Fruit fly (Drosophila melanogaster) whole organism, embryonic: ENCODE measurements around the gene Rab39.

Experiments
- Bgb ChIP-seq: fragments of 200-800 bp; sonication (Bioruptor generic); IDR thresholded peaks from 2 replicates; pipeline ENCODE4 v1.3.6; 2022; ENCODE audit warnings: missing biosample characterization, missing genetic modification characterization; ENCODE audit not compliant: partially characterized antibody
- CG11398 ChIP-seq: fragments of 200-800 bp; sonication (Bioruptor generic); optimal IDR thresholded peaks from 2 replicates; lab custom pipeline; 2016; ENCODE audit warnings: missing biosample characterization, missing genetic modification characterization
- CG11504 ChIP-seq: fragments of 200-800 bp; sonication (Bioruptor generic); optimal IDR thresholded peaks from 3 replicates; lab custom pipeline; 2019; ENCODE audit warnings: missing biosample characterization, mild to moderate bottlenecking, missing genetic modification characterization, moderate library complexity
- CG11695 ChIP-seq: fragments of 200-800 bp; sonication (Bioruptor generic); IDR thresholded peaks from 3 replicates; pipeline ENCODE4 v1.3.6; 2022; ENCODE audit warnings: missing biosample characterization, missing genetic modification characterization
- CG12769 ChIP-seq: fragments of 200-800 bp; sonication (Bioruptor generic); optimal IDR thresholded peaks from 2 replicates; lab custom pipeline; 2019; ENCODE audit warnings: missing biosample characterization, mild to moderate bottlenecking, missing genetic modification characterization, moderate library complexity
- CG13296 ChIP-seq: fragments of 200-800 bp; sonication (Bioruptor generic); optimal IDR thresholded peaks from 3 replicates; lab custom pipeline; 2018; ENCODE audit warnings: missing biosample characterization, mild to moderate bottlenecking, missing genetic modification characterization
- CG16815 ChIP-seq: fragments of 200-800 bp; sonication (Bioruptor generic); optimal IDR thresholded peaks from 3 replicates; lab custom pipeline; 2017; ENCODE audit warnings: missing biosample characterization, mild to moderate bottlenecking, missing genetic modification characterization
- CG18011 ChIP-seq: fragments of 200-800 bp; sonication (Bioruptor generic); optimal IDR thresholded peaks from 2 replicates; lab custom pipeline; 2017; ENCODE audit warnings: missing biosample characterization, missing genetic modification characterization, mild to moderate bottlenecking, moderate library complexity, missing genotype
- CG31224 ChIP-seq: fragments of 200-800 bp; sonication (Bioruptor generic); IDR thresholded peaks from 2 replicates; pipeline ENCODE4 v1.3.6; 2022; ENCODE audit warnings: missing biosample characterization, missing genetic modification characterization
- CG3407 ChIP-seq: fragments of 200-800 bp; sonication (Bioruptor generic); optimal IDR thresholded peaks from 2 replicates; lab custom pipeline; 2018; ENCODE audit warnings: missing biosample characterization, mild to moderate bottlenecking, missing genetic modification characterization
- CG3838 ChIP-seq: fragments of 200-800 bp; sonication (Bioruptor generic); optimal IDR thresholded peaks from 3 replicates; lab custom pipeline; 2016; ENCODE audit warnings: missing biosample characterization, missing genetic modification characterization
- CG3847 ChIP-seq: fragments of 200-800 bp; sonication (Bioruptor generic); IDR thresholded peaks from 2 replicates; pipeline ENCODE4 v1.3.6; 2022; ENCODE audit warnings: missing biosample characterization, missing genetic modification characterization
- CG4404 ChIP-seq: fragments of 200-800 bp; sonication (Bioruptor generic); IDR thresholded peaks from 2 replicates; pipeline ENCODE4 v1.3.6; 2022; ENCODE audit warnings: missing biosample characterization, missing genetic modification characterization
- CG5953 ChIP-seq: fragments of 200-800 bp; sonication (Bioruptor generic); IDR thresholded peaks from 2 replicates; pipeline ENCODE4 v1.3.6; 2022; ENCODE audit warnings: missing biosample characterization, missing genetic modification characterization
- CG7786 ChIP-seq: fragments of 200-800 bp; sonication (Bioruptor generic); optimal IDR thresholded peaks from 2 replicates; lab custom pipeline; 2016; ENCODE audit warnings: missing biosample characterization, missing genetic modification characterization
- CG7839 ChIP-seq: fragments of 200-800 bp; sonication (Bioruptor generic); optimal IDR thresholded peaks from 3 replicates; lab custom pipeline; 2018; ENCODE audit warnings: missing biosample characterization, mild to moderate bottlenecking, missing genetic modification characterization, moderate library complexity
- CG9437 ChIP-seq: fragments of 200-800 bp; sonication (Bioruptor generic); optimal IDR thresholded peaks from 2 replicates; lab custom pipeline; 2018; ENCODE audit warnings: missing biosample characterization, mild to moderate bottlenecking, missing genetic modification characterization
- CG9797 ChIP-seq: fragments of 200-800 bp; sonication (Bioruptor generic); optimal IDR thresholded peaks from 3 replicates; lab custom pipeline; 2018; ENCODE audit warnings: missing biosample characterization, mild to moderate bottlenecking, missing genetic modification characterization
- Chrac-16 ChIP-seq: fragments of 200-800 bp; sonication (Bioruptor generic); optimal IDR thresholded peaks from 3 replicates; lab custom pipeline; 2016; ENCODE audit warnings: missing biosample characterization, missing genetic modification characterization
- E2f2 ChIP-seq: fragments of 200-800 bp; sonication (Bioruptor generic); IDR thresholded peaks from 2 replicates; pipeline ENCODE4 v1.3.6; 2022; ENCODE audit warnings: missing biosample characterization, missing genetic modification characterization
- Fer1 ChIP-seq: fragments of 200-800 bp; sonication (Bioruptor generic); optimal IDR thresholded peaks from 2 replicates; lab custom pipeline; 2017; ENCODE audit warnings: missing biosample characterization, mild to moderate bottlenecking, missing genetic modification characterization
- H2.0 ChIP-seq: fragments of 200-800 bp; sonication (Bioruptor generic); IDR thresholded peaks from 2 replicates; pipeline ENCODE4 v1.3.6; 2022; ENCODE audit warnings: missing biosample characterization, missing genetic modification characterization
- Hey ChIP-seq: fragments of 200-800 bp; sonication (Bioruptor generic); optimal IDR thresholded peaks from 3 replicates; lab custom pipeline; 2018; ENCODE audit warnings: missing biosample characterization, mild to moderate bottlenecking, missing genetic modification characterization
- Lhr ChIP-seq: fragments of 200-800 bp; sonication (Bioruptor generic); optimal IDR thresholded peaks from 3 replicates; lab custom pipeline; 2017; ENCODE audit warnings: mild to moderate bottlenecking, missing biosample characterization, missing genetic modification reagents, missing genetic modification characterization
- Max ChIP-seq: fragments of 200-800 bp; sonication (Bioruptor generic); optimal IDR thresholded peaks from 2 replicates; lab custom pipeline; 2016; ENCODE audit warnings: missing biosample characterization, mild to moderate bottlenecking, missing genetic modification characterization
- Meics ChIP-seq: fragments of 200-800 bp; sonication (Bioruptor generic); optimal IDR thresholded peaks from 2 replicates; lab custom pipeline; 2017; ENCODE audit warnings: missing biosample characterization, mild to moderate bottlenecking, missing genetic modification characterization
- TFAM ChIP-seq: fragments of 200-800 bp; sonication (Bioruptor generic); optimal IDR thresholded peaks from 2 replicates; lab custom pipeline; 2017; ENCODE audit warnings: missing biosample characterization, missing genetic modification characterization, inconsistent platforms
- cas ChIP-seq: fragments of 200-800 bp; sonication (Bioruptor generic); IDR thresholded peaks from 2 replicates; pipeline ENCODE4 v1.3.6; 2022; ENCODE audit warnings: missing biosample characterization, missing genetic modification characterization
- da ChIP-seq: fragments of 200-800 bp; sonication (Bioruptor generic); optimal IDR thresholded peaks from 2 replicates; lab custom pipeline; 2016; ENCODE audit warnings: missing biosample characterization, missing genetic modification characterization
- disco-r ChIP-seq: fragments of 200-800 bp; sonication (Bioruptor generic); optimal IDR thresholded peaks from 2 replicates; lab custom pipeline; 2016; ENCODE audit warnings: missing biosample characterization, missing genetic modification characterization
- ems ChIP-seq: fragments of 200-800 bp; sonication (Bioruptor generic); optimal IDR thresholded peaks from 3 replicates; lab custom pipeline; 2016; ENCODE audit warnings: missing biosample characterization, missing genetic modification characterization
- esg ChIP-seq: fragments of 200-800 bp; sonication (Bioruptor generic); conservative IDR thresholded peaks from 2 replicates; pipeline ENCODE4 v1.3.6; 2022; ENCODE audit warnings: missing biosample characterization, missing genetic modification characterization
- exex ChIP-seq: fragments of 200-800 bp; sonication (Bioruptor generic); optimal IDR thresholded peaks from 4 replicates; lab custom pipeline; 2018; ENCODE audit warnings: missing biosample characterization, mild to moderate bottlenecking, missing genetic modification characterization, moderate library complexity
- gt ChIP-seq: fragments of 200-800 bp; sonication (Bioruptor generic); IDR thresholded peaks from 2 replicates; pipeline ENCODE4 v1.3.6; 2022; ENCODE audit warnings: missing biosample characterization, missing genetic modification characterization
- hbn ChIP-seq: fragments of 200-800 bp; sonication (Bioruptor generic); IDR thresholded peaks from 2 replicates; pipeline ENCODE4 v1.3.6; 2022; ENCODE audit warnings: missing biosample characterization, missing genetic modification characterization; ENCODE audit not compliant: partially characterized antibody
- hkb ChIP-seq, 2 experiments: fragments of 200-800 bp in 1 of 2; fragments of >200 bp in 1 of 2; sonication (Bioruptor generic) in 1 of 2; IDR thresholded peaks in 1 of 2; optimal IDR thresholded peaks in 1 of 2; 2 replicates each; pipeline versions ENCODE4 v1.3.6 to Lab custom; 2017 to 2022; ENCODE audit warnings: missing biosample characterization in 1 of 2, missing genetic modification characterization in 1 of 2
- kah ChIP-seq: fragments of 200-800 bp; sonication (Bioruptor generic); optimal IDR thresholded peaks from 2 replicates; lab custom pipeline; 2018; ENCODE audit warnings: missing biosample characterization, mild to moderate bottlenecking, missing genetic modification characterization
- kay ChIP-seq: fragments of 200-800 bp; sonication (Bioruptor generic); optimal IDR thresholded peaks from 2 replicates; lab custom pipeline; 2016; ENCODE audit warnings: missing biosample characterization, missing genetic modification characterization
- mirr ChIP-seq: fragments of 200-800 bp; sonication (Bioruptor generic); optimal IDR thresholded peaks from 3 replicates; lab custom pipeline; 2018; ENCODE audit warnings: missing biosample characterization, mild to moderate bottlenecking, missing genetic modification characterization
- otp ChIP-seq: fragments of 200-800 bp; sonication (Bioruptor generic); IDR thresholded peaks from 3 replicates; pipeline ENCODE4, ENCODE4 v1.3.6; 2022; ENCODE audit warnings: missing biosample characterization, missing genetic modification characterization
- pb ChIP-seq: fragments of 200-800 bp; sonication (Bioruptor generic); optimal IDR thresholded peaks from 3 replicates; lab custom pipeline; 2016; ENCODE audit warnings: missing biosample characterization, missing genetic modification characterization
- pho ChIP-seq: fragments of 200-800 bp; sonication (Bioruptor generic); optimal IDR thresholded peaks from 2 replicates; lab custom pipeline; 2016; ENCODE audit warnings: missing biosample characterization, missing genetic modification characterization
- repo ChIP-seq: fragments of 200-800 bp; sonication (Bioruptor generic); optimal IDR thresholded peaks from 2 replicates; lab custom pipeline; 2016; ENCODE audit warnings: missing biosample characterization, missing genetic modification characterization
- rib ChIP-seq: fragments of 200-800 bp; sonication (Bioruptor generic); IDR thresholded peaks from 2 replicates; pipeline ENCODE4 v1.3.6; 2022; ENCODE audit warnings: missing biosample characterization, missing genetic modification characterization
- row ChIP-seq: fragments of 200-800 bp; sonication (Bioruptor generic); IDR thresholded peaks from 3 replicates; pipeline ENCODE4 v1.3.6; 2022; ENCODE audit warnings: missing biosample characterization, missing genetic modification characterization
- sim ChIP-seq: fragments of 200-800 bp; sonication (Bioruptor generic); IDR thresholded peaks from 2 replicates; pipeline ENCODE4 v1.3.6; 2022; ENCODE audit warnings: missing biosample characterization, missing genetic modification characterization
- tin ChIP-seq: fragments of 200-800 bp; sonication (Bioruptor generic); optimal IDR thresholded peaks from 3 replicates; lab custom pipeline; 2016; ENCODE audit warnings: missing biosample characterization, missing genetic modification characterization
- tio ChIP-seq: fragments of 200-800 bp; sonication (Bioruptor generic); optimal IDR thresholded peaks from 2 replicates; lab custom pipeline; 2017; ENCODE audit warnings: missing biosample characterization, missing genetic modification characterization, inconsistent platforms
- unc-4 ChIP-seq: fragments of 200-800 bp; sonication (Bioruptor generic); IDR thresholded peaks from 2 replicates; pipeline ENCODE4 v1.3.6; 2022; ENCODE audit warnings: missing biosample characterization, missing genetic modification characterization; ENCODE audit not compliant: partially characterized antibody
- unpg ChIP-seq: fragments of 200-800 bp; sonication (Bioruptor generic); optimal IDR thresholded peaks from 3 replicates; lab custom pipeline; 2018; ENCODE audit warnings: missing biosample characterization, mild to moderate bottlenecking, missing genetic modification characterization, moderate library complexity

The Rab39 gene

dm6 chrX:7691221-7691914 is 43.4 kb upstream of the Rab39 start (continued):
- TF ChIP-seq CG11504 (tag; lab: Kevin White, UChicago) (no peak), Bgb (no peak), kay (no peak), da (GFP tag; lab: Kevin White, UChicago) (no peak), unc-4 (no peak), CG11398 (GFP tag; lab: Kevin White, UChicago) (no peak), CG3838 (GFP tag; lab: Kevin White, UChicago) (no peak), row (GFP tag; lab: Robert Waterston, UW) (peak; percentile 40; the same call in 2 of the 3 replicates), CG5953 (GFP tag; lab: Robert Waterston, UW) (no peak), repo (GFP tag; lab: Kevin White, UChicago) (no peak), gt (GFP tag; lab: Robert Waterston, UW) (no peak), tin (GFP tag; lab: Kevin White, UChicago) (no peak), CG18011 (GFP tag; lab: Kevin White, UChicago) (no peak), sim (no peak), pho (no peak), CG11695 (GFP tag; lab: Robert Waterston, UW) (0 out of 3 replicates have a peak, but pooled peaks have one; percentile 11), Fer1 (GFP tag; lab: Kevin White, UChicago) (no peak), CG3847 (GFP tag; lab: Robert Waterston, UW) (peak; percentile 69), Chrac-16 (GFP tag; lab: Kevin White, UChicago) (no peak), esg (GFP tag; lab: Robert Waterston, UW) (peak; percentile 38; the same call in 1 of the 2 replicates), mirr (GFP tag; lab: Kevin White, UChicago) (no peak), hkb (optimal IDR thresholded peaks at IDR 0.05; lab: Kevin White, UChicago) (no peak), hkb (GFP tag; IDR thresholded peaks at IDR 0.05; lab: Robert Waterston, UW) (no peak), CG7839 (tag; lab: Kevin White, UChicago) (peak; percentile 66), Max (GFP tag; lab: Kevin White, UChicago) (no peak), hbn (GFP tag; lab: Robert Waterston, UW) (no peak), otp (GFP tag; lab: Robert Waterston, UW) (0 out of 3 replicates have a peak, but pooled peaks have one; percentile 8), TFAM (GFP tag; lab: Kevin White, UChicago) (no peak), pb (GFP tag; lab: Kevin White, UChicago) (no peak), Meics (GFP tag; lab: Kevin White, UChicago) (no peak), E2f2 (GFP tag; lab: Robert Waterston, UW) (no peak), exex (tag; lab: Kevin White, UChicago) (no peak), CG9797 (GFP tag; lab: Kevin White, UChicago) (no peak), Lhr (no peak), CG3407 (no peak), cas (no peak), CG4404 (GFP tag; lab: Robert Waterston, UW) (no peak; the same call in 1 of the 2 replicates), H2.0 (GFP tag; lab: Robert Waterston, UW) (peak; percentile 66), tio (GFP tag; lab: Kevin White, UChicago) (no peak), CG16815 (GFP tag; lab: Kevin White, UChicago) (no peak), Hey (no peak), disco-r (no peak), CG7786 (GFP tag; lab: Kevin White, UChicago) (no peak), CG12769 (tag; lab: Kevin White, UChicago) (no peak), rib (GFP tag; lab: Robert Waterston, UW) (no peak), kah (no peak), CG9437 (no peak), CG13296 (GFP tag; lab: Kevin White, UChicago) (no peak), unpg (GFP tag; lab: Kevin White, UChicago) (peak; percentile 36), CG31224 (GFP tag; lab: Robert Waterston, UW) (peak; percentile 50; the same call in 1 of the 2 replicates), ems (no peak)
